Worm (Caenorhabditis elegans): ENCODE data around the gene rmd-6.

The rmd-6 gene

ce11 chrIV:5076607-5077006 is 8.0 kb downstream of the rmd-6 start:
- no peak for TF ChIP-seq lin-13 (GFP tag; optimal IDR thresholded peaks at IDR 0.05)
- TF ChIP-seq sem-4 (tag; optimal IDR thresholded peaks at IDR 0.05) = no peak
- TF ChIP-seq nhr-25 (tag; optimal IDR thresholded peaks at IDR 0.05) = no peak
- no peak for TF ChIP-seq elt-3 (tag; optimal IDR thresholded peaks at IDR 0.05)
- TF ChIP-seq unc-55 (GFP tag; optimal IDR thresholded peaks at IDR 0.05) = no peak
- no peak for TF ChIP-seq nhr-21 (tag; optimal IDR thresholded peaks at IDR 0.05)
- no peak for TF ChIP-seq lin-39 (tag; optimal IDR thresholded peaks at IDR 0.05)
- TF ChIP-seq ztf-11 (tag; optimal IDR thresholded peaks at IDR 0.05) = no peak
- TF ChIP-seq aly-2 (tag; optimal IDR thresholded peaks at IDR 0.05) = no peak
- no peak for TF ChIP-seq blmp-1 (tag; optimal IDR thresholded peaks at IDR 0.05; ENCODE audit: insufficient read depth)
- no peak for TF ChIP-seq F13H6.1 (tag; optimal IDR thresholded peaks at IDR 0.05)
- no peak for TF ChIP-seq sma-9 (GFP tag; optimal IDR thresholded peaks at IDR 0.05)
- no peak for TF ChIP-seq sma-9 (tag; optimal IDR thresholded peaks at IDR 0.05)
- TF ChIP-seq nhr-129 (tag; optimal IDR thresholded peaks at IDR 0.05) = no peak
- TF ChIP-seq fos-1 (tag; optimal IDR thresholded peaks at IDR 0.05) = no peak
- TF ChIP-seq crh-2 (tag; optimal IDR thresholded peaks at IDR 0.05) = no peak

DNA sequence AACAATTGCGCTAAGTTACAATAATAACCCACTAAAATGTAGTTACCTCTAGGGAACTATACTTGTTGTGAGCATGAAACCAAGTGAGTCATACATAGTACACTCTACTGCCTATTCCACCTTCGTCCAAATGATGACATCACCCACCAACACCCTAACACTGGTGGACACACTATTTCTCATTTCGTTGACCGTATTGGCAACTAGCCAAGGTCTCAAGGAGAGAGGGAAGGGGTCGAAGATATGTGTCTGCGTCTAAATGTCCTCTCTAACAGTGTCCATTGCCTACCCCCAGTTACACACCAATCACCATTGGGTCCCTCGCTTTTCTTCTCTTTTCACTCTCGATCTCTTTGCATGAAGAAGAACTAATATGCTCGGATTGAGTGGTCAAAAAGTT is 9.3 kb downstream of the rmd-6 start:
- no peak for TF ChIP-seq ztf-1 (GFP tag; conservative IDR thresholded peaks at IDR 0.05)
- no peak for TF ChIP-seq ztf-11 (tag; optimal IDR thresholded peaks at IDR 0.05)
- TF ChIP-seq blmp-1 (tag; optimal IDR thresholded peaks at IDR 0.05; ENCODE audit: insufficient read depth) = no peak
- TF ChIP-seq nhr-129 (tag; optimal IDR thresholded peaks at IDR 0.05) = peak; percentile 23
- no peak for TF ChIP-seq nhr-10 (tag; optimal IDR thresholded peaks at IDR 0.05)
- TF ChIP-seq fos-1 (tag; optimal IDR thresholded peaks at IDR 0.05) = peak; percentile 52
- TF ChIP-seq nhr-12 (tag; optimal IDR thresholded peaks at IDR 0.05) = no peak
- no peak for TF ChIP-seq nhr-21 (tag; optimal IDR thresholded peaks at IDR 0.05)
- TF ChIP-seq dmd-4 (tag; optimal IDR thresholded peaks at IDR 0.05) = no peak
- no peak for TF ChIP-seq ceh-16 (tag; optimal IDR thresholded peaks at IDR 0.05)
- TF ChIP-seq F13H6.1 (tag; optimal IDR thresholded peaks at IDR 0.05) = no peak
- no peak for TF ChIP-seq ama-1 (optimal IDR thresholded peaks at IDR 0.05)
- no peak for TF ChIP-seq unc-62 (GFP tag; optimal IDR thresholded peaks at IDR 0.05)
- TF ChIP-seq ZK546.5 (tag; optimal IDR thresholded peaks at IDR 0.05) = no peak
- no peak for TF ChIP-seq mdl-1 (tag; optimal IDR thresholded peaks at IDR 0.05)

DNA sequence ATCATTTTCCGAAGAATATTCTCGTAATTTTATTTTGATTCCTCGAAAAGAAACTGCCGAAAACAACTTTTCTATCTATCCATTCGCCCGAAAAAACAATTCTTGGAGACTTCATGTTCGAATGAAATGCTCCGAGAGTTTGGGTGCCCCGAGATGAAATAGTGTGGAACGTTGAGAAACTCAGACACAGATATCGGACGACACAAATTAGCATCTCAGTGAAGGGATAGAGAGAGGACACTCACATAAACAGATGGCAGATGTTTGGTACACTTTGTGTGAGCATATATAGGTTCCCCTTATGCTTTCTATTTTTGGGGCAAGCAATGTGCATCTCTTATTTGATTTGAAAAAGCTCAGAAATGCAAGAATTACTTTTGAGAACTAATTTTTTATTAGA is 10.2 kb downstream of the rmd-6 start:
- TF ChIP-seq elt-3 (tag; optimal IDR thresholded peaks at IDR 0.05) (no peak), sem-4 (tag; optimal IDR thresholded peaks at IDR 0.05) (peak; percentile 39), alr-1 (tag; optimal IDR thresholded peaks at IDR 0.05) (no peak), lsy-2 (tag; optimal IDR thresholded peaks at IDR 0.05) (peak in 1 of 2 experiments; percentile 48), zag-1 (tag; optimal IDR thresholded peaks at IDR 0.05) (peak; percentile 3), C34F6.9 (tag; optimal IDR thresholded peaks at IDR 0.05) (peak; percentile 39), crh-2 (tag; optimal IDR thresholded peaks at IDR 0.05) (peak; percentile 22)

ce11 chrIV:5081122-5081521 is 12.5 kb downstream of the rmd-6 start:
- TF ChIP-seq ceh-16 (tag; optimal IDR thresholded peaks at IDR 0.05) (no peak), Y55F3AM.14 (GFP tag; optimal IDR thresholded peaks at IDR 0.05) (peak; percentile 22), zag-1 (tag; optimal IDR thresholded peaks at IDR 0.05) (peak; percentile 35), skn-1 (tag; optimal IDR thresholded peaks at IDR 0.05) (no peak), elt-3 (tag; optimal IDR thresholded peaks at IDR 0.05) (no peak), nhr-12 (tag; optimal IDR thresholded peaks at IDR 0.05) (no peak), unc-55 (GFP tag; optimal IDR thresholded peaks at IDR 0.05) (peak; percentile 25), mbf-1 (tag; optimal IDR thresholded peaks at IDR 0.05) (no peak), F13H6.1 (tag; optimal IDR thresholded peaks at IDR 0.05) (peak; percentile 33), nhr-129 (tag; optimal IDR thresholded peaks at IDR 0.05) (peak; percentile 9), C34F6.9 (tag; optimal IDR thresholded peaks at IDR 0.05) (peak; percentile 6)

DNA sequence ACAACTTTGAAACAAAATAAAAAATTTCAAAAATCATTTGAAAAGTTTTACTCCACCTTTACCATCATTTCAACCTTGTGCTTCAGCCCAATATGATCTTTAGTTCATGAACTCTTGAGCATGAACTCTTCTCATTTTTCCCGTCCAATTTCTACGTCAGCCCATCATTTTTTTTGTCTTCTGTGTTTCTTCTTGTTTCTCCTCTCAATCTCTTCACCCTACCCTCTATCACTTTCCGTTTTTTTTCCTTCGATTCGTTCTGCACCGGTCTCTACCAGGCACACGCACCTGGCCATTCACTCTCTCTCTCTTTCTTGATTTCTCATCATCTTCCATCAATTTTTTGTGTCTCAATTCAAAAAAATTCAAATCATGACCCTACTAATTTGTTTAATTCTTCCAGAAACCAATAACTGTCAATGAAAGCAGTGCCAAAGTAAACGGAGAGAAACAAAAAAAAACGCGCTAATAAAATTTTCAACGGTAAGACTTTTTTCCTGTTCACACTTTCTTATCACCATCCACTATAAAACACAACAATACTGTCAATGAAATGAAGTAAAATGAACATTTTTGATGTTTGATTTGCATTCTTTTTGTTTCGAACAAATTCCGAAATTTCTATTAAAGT is 14.4 kb downstream of the rmd-6 start, which contains the start of gene pygo-1:
Gene pygo-1 (plus strand): TSS at position 404 of the 631 bp plus-strand sequence.
- no peak for TF ChIP-seq egl-27 (tag; optimal IDR thresholded peaks at IDR 0.05)
- TF ChIP-seq sem-4 (tag; optimal IDR thresholded peaks at IDR 0.05) = no peak
- no peak for TF ChIP-seq nhr-77 (tag; optimal IDR thresholded peaks at IDR 0.05)
- no peak for TF ChIP-seq snpc-4 (tag; optimal IDR thresholded peaks at IDR 0.05)
- no peak for TF ChIP-seq C34F6.9 (tag; optimal IDR thresholded peaks at IDR 0.05)
- peak; percentile 45 for TF ChIP-seq blmp-1 (tag; optimal IDR thresholded peaks at IDR 0.05; ENCODE audit: insufficient read depth)
- TF ChIP-seq sma-9 (GFP tag; optimal IDR thresholded peaks at IDR 0.05) = peak; percentile 57
- TF ChIP-seq sma-9 (tag; optimal IDR thresholded peaks at IDR 0.05) = no peak
- TF ChIP-seq ztf-4 (tag; optimal IDR thresholded peaks at IDR 0.05) = no peak
- no peak for TF ChIP-seq ZK546.5 (tag; optimal IDR thresholded peaks at IDR 0.05)
- no peak for TF ChIP-seq nhr-12 (tag; optimal IDR thresholded peaks at IDR 0.05)
- TF ChIP-seq nhr-25 (tag; optimal IDR thresholded peaks at IDR 0.05) = no peak
- no peak for TF ChIP-seq mbf-1 (tag; optimal IDR thresholded peaks at IDR 0.05)
- TF ChIP-seq lsy-2 (tag; optimal IDR thresholded peaks at IDR 0.05) = no peak
- TF ChIP-seq lin-13 (GFP tag; optimal IDR thresholded peaks at IDR 0.05) = no peak
- TF ChIP-seq ceh-82 (tag; optimal IDR thresholded peaks at IDR 0.05) = no peak
- no peak for TF ChIP-seq ztf-1 (GFP tag; conservative IDR thresholded peaks at IDR 0.05)
- no peak for TF ChIP-seq nhr-21 (tag; optimal IDR thresholded peaks at IDR 0.05)
- peak; percentile 6 for TF ChIP-seq F13H6.1 (tag; optimal IDR thresholded peaks at IDR 0.05)
- peak; percentile 54 for TF ChIP-seq fos-1 (tag; optimal IDR thresholded peaks at IDR 0.05)
